Worm (Caenorhabditis elegans): ENCODE results near the gene srz-62.

Gene srz-62

ce11 chrIV:3866018-3866417, 34.3 kb upstream of the srz-62 start:
- TF ChIP-seq cog-1 (tag; optimal IDR thresholded peaks at IDR 0.05) (no peak), med-1 (GFP tag; optimal IDR thresholded peaks at IDR 0.05; ENCODE audit: insufficient read depth) (no peak), tab-1 (GFP tag; IDR thresholded peaks at IDR 0.05) (no peak), klf-2 (GFP tag; conservative IDR thresholded peaks at IDR 0.05) (no peak), ref-1 (GFP tag; conservative IDR thresholded peaks at IDR 0.05) (no peak), ztf-23 (GFP tag; IDR thresholded peaks at IDR 0.05) (no peak), flt-1 (GFP tag; IDR thresholded peaks at IDR 0.05) (no peak), ztf-29 (GFP tag; IDR thresholded peaks at IDR 0.05) (no peak), T22C8.4 (GFP tag; IDR thresholded peaks at IDR 0.05) (no peak)

- TF ChIP-seq tab-1 (GFP tag; IDR thresholded peaks at IDR 0.05) (no peak), ztf-23 (GFP tag; IDR thresholded peaks at IDR 0.05) (no peak), flt-1 (GFP tag; IDR thresholded peaks at IDR 0.05) (no peak), ref-1 (GFP tag; conservative IDR thresholded peaks at IDR 0.05) (no peak), klf-2 (GFP tag; conservative IDR thresholded peaks at IDR 0.05) (no peak), cog-1 (tag; optimal IDR thresholded peaks at IDR 0.05) (no peak), med-1 (GFP tag; optimal IDR thresholded peaks at IDR 0.05; ENCODE audit: insufficient read depth) (no peak), T22C8.4 (GFP tag; IDR thresholded peaks at IDR 0.05) (no peak), ztf-29 (GFP tag; IDR thresholded peaks at IDR 0.05) (no peak)
Observed at ce11 chrIV:3867252-3867651, 33.1 kb upstream of the srz-62 start, which contains the start of gene F37C4.4. F37C4.4 (plus strand) TSS chrIV:3867309.

- TF ChIP-seq flt-1 (GFP tag; IDR thresholded peaks at IDR 0.05): no peak
- TF ChIP-seq klf-2 (GFP tag; conservative IDR thresholded peaks at IDR 0.05): no peak
Observed at ce11 chrIV:3869875-3870274, 30.4 kb upstream of the srz-62 start.

ce11 chrIV:3873195-3873594, 27.1 kb upstream of the srz-62 start:
- no peak for TF ChIP-seq ref-1 (GFP tag; conservative IDR thresholded peaks at IDR 0.05)
- no peak for TF ChIP-seq flt-1 (GFP tag; IDR thresholded peaks at IDR 0.05)
- no peak for TF ChIP-seq cog-1 (tag; optimal IDR thresholded peaks at IDR 0.05)
- TF ChIP-seq med-1 (GFP tag; optimal IDR thresholded peaks at IDR 0.05; ENCODE audit: insufficient read depth): no peak
- TF ChIP-seq ztf-23 (GFP tag; IDR thresholded peaks at IDR 0.05): no peak
- no peak for TF ChIP-seq klf-2 (GFP tag; conservative IDR thresholded peaks at IDR 0.05)
- no peak for TF ChIP-seq ztf-29 (GFP tag; IDR thresholded peaks at IDR 0.05)
- no peak for TF ChIP-seq tab-1 (GFP tag; IDR thresholded peaks at IDR 0.05)
- TF ChIP-seq T22C8.4 (GFP tag; IDR thresholded peaks at IDR 0.05): no peak

- TF ChIP-seq med-1 (GFP tag; optimal IDR thresholded peaks at IDR 0.05; ENCODE audit: insufficient read depth) (no peak), ztf-29 (GFP tag; IDR thresholded peaks at IDR 0.05) (no peak), klf-2 (GFP tag; conservative IDR thresholded peaks at IDR 0.05) (no peak), T22C8.4 (GFP tag; IDR thresholded peaks at IDR 0.05) (no peak), flt-1 (GFP tag; IDR thresholded peaks at IDR 0.05) (no peak), ref-1 (GFP tag; conservative IDR thresholded peaks at IDR 0.05) (no peak), ztf-23 (GFP tag; IDR thresholded peaks at IDR 0.05) (no peak), tab-1 (GFP tag; IDR thresholded peaks at IDR 0.05) (no peak), cog-1 (tag; optimal IDR thresholded peaks at IDR 0.05) (no peak)
Observed at ce11 chrIV:3873706-3874105, 26.6 kb upstream of the srz-62 start, which contains the start of gene F37C4.5. F37C4.5 (minus strand) TSS chrIV:3873806.

ce11 chrIV:3874417-3874816, 25.9 kb upstream of the srz-62 start:
- no peak for TF ChIP-seq med-1 (GFP tag; optimal IDR thresholded peaks at IDR 0.05; ENCODE audit: insufficient read depth)
- no peak for TF ChIP-seq flt-1 (GFP tag; IDR thresholded peaks at IDR 0.05)
- no peak for TF ChIP-seq ztf-23 (GFP tag; IDR thresholded peaks at IDR 0.05)
- no peak for TF ChIP-seq ztf-29 (GFP tag; IDR thresholded peaks at IDR 0.05)

- TF ChIP-seq ztf-23 (GFP tag; IDR thresholded peaks at IDR 0.05): no peak
- TF ChIP-seq ztf-29 (GFP tag; IDR thresholded peaks at IDR 0.05): no peak
- TF ChIP-seq cog-1 (tag; optimal IDR thresholded peaks at IDR 0.05): no peak
- TF ChIP-seq tab-1 (GFP tag; IDR thresholded peaks at IDR 0.05): no peak
- TF ChIP-seq flt-1 (GFP tag; IDR thresholded peaks at IDR 0.05): no peak
Observed at ce11 chrIV:3875260-3875659, 25.0 kb upstream of the srz-62 start.

ce11 chrIV:3876955-3877354, 23.3 kb upstream of the srz-62 start:
- TF ChIP-seq ztf-29 (GFP tag; IDR thresholded peaks at IDR 0.05) (no peak), flt-1 (GFP tag; IDR thresholded peaks at IDR 0.05) (no peak), med-1 (GFP tag; optimal IDR thresholded peaks at IDR 0.05; ENCODE audit: insufficient read depth) (no peak), ref-1 (GFP tag; conservative IDR thresholded peaks at IDR 0.05) (no peak), tab-1 (GFP tag; IDR thresholded peaks at IDR 0.05) (no peak), cog-1 (tag; optimal IDR thresholded peaks at IDR 0.05) (no peak), T22C8.4 (GFP tag; IDR thresholded peaks at IDR 0.05) (no peak), ztf-23 (GFP tag; IDR thresholded peaks at IDR 0.05) (no peak), klf-2 (GFP tag; conservative IDR thresholded peaks at IDR 0.05) (no peak)

ce11 chrIV:3878283-3878938, 21.9 kb upstream of the srz-62 start, which contains the start of gene F37C4.6:
F37C4.6 (minus strand) TSS chrIV:3878333.
- TF ChIP-seq tab-1 (GFP tag; IDR thresholded peaks at IDR 0.05): no peak
- TF ChIP-seq flt-1 (GFP tag; IDR thresholded peaks at IDR 0.05): no peak
- TF ChIP-seq ztf-29 (GFP tag; IDR thresholded peaks at IDR 0.05): no peak
- TF ChIP-seq ztf-23 (GFP tag; IDR thresholded peaks at IDR 0.05): no peak
- no peak for TF ChIP-seq ref-1 (GFP tag; conservative IDR thresholded peaks at IDR 0.05)
- TF ChIP-seq klf-2 (GFP tag; conservative IDR thresholded peaks at IDR 0.05): no peak
- TF ChIP-seq cog-1 (tag; optimal IDR thresholded peaks at IDR 0.05): no peak
- TF ChIP-seq T22C8.4 (GFP tag; IDR thresholded peaks at IDR 0.05): no peak
- TF ChIP-seq med-1 (GFP tag; optimal IDR thresholded peaks at IDR 0.05; ENCODE audit: insufficient read depth): no peak

- TF ChIP-seq ztf-29 (GFP tag; IDR thresholded peaks at IDR 0.05) (no peak), cog-1 (tag; optimal IDR thresholded peaks at IDR 0.05) (no peak), tab-1 (GFP tag; IDR thresholded peaks at IDR 0.05) (no peak)
Observed at ce11 chrIV:3881119-3881518, 19.2 kb upstream of the srz-62 start, which contains the start of the genes F37C4.8 and oac-23. F37C4.8 (minus strand) TSS chrIV:3881219. oac-23 (plus strand) TSS chrIV:3881441.
